Worm (Caenorhabditis elegans): ENCODE data around the gene F28B4.3.

DNA sequence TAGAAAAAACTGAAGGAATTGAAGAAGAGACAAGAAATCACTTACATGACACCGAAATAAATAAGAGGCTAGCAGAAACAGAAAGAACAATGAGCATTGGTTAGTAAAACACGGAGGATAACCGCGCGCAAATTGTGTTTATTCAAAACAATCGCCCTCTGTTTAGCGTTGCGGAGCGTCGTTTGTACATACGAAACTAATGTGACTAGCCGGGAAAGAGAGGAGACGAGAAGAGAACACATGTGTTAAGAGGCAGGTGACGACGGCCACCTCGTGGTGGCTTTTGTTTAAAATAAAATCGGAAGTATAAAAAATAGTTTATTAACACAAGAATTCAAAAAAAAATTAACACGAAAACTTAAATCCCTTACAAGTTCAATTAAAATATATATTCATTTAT, 10.6 kb upstream of the F28B4.3 start, which contains the start of gene F40F4.7:
- TF ChIP-seq daf-12 (tag; optimal IDR thresholded peaks at IDR 0.05): no peak
- no peak for TF ChIP-seq nhr-28 (tag; optimal IDR thresholded peaks at IDR 0.05)

All from whole organism, L3 larva.